Fruit fly (Drosophila melanogaster): ENCODE data around the gene Csp.
A peak's percentile ranks its signal among the peaks of the same experiment; 100 is the strongest.

Gene Csp

DNA sequence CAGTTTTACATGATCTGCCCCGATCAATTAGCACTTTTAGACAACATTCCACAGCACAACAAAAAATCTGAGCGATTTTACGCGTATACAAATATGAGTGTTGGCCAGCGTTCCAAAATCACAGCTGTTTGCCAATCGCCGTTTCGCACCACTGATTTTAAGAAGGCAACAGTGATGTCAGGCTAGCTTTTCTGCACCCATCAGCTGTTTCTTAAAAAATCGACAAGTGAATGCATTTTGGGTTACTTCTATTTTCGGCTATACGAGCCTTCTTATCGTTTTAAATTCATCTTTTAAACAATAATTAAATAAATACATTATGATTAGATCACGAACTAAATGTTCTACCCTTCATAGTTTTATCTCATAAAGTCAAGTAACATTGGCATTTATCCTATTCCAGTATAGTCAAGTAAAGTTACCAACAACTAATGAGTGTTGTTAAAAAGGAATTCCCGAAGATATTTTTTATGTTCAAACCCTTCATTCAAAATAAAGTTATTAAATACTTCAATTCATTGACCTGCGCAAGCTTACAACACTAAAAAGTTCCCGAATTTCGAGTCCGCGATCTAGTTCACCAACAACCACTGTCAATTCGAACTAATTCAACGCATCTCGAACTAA, 4.3 kb upstream of the Csp start, which contains the start of the genes Rich and Ddx1:
TSS of gene Rich (minus strand) at position 125 of the 627 bp plus-strand sequence.
TSS of gene Ddx1 (plus strand) at position 573 of the 627 bp plus-strand sequence.
- no peak for TF ChIP-seq Abd-B (GFP tag; optimal IDR thresholded peaks at IDR 0.05)
- TF ChIP-seq Jra (GFP tag; optimal IDR thresholded peaks at IDR 0.05), result no peak
- TF ChIP-seq br (GFP tag; optimal IDR thresholded peaks at IDR 0.05), result peak; percentile 55
- TF ChIP-seq Hnf4 (GFP tag; optimal IDR thresholded peaks at IDR 0.05), result no peak
- no peak for TF ChIP-seq Dfd (GFP tag; optimal IDR thresholded peaks at IDR 0.05)
- no peak for TF ChIP-seq dl (GFP tag; optimal IDR thresholded peaks at IDR 0.05; ENCODE audit: insufficient read depth in 1 of 2, partially characterized antibody in 2 of 2)
- TF ChIP-seq N (GFP tag; optimal IDR thresholded peaks at IDR 0.05), result no peak
- TF ChIP-seq Myc (optimal IDR thresholded peaks at IDR 0.05), result peak; percentile 93
- no peak for TF ChIP-seq dsf (GFP tag; optimal IDR thresholded peaks at IDR 0.05; ENCODE audit: borderline replicate concordance)
- TF ChIP-seq GATAd (GFP tag; optimal IDR thresholded peaks at IDR 0.05), result no peak
- no peak for TF ChIP-seq brk (GFP tag; optimal IDR thresholded peaks at IDR 0.05)
- no peak for TF ChIP-seq Rel (GFP tag; optimal IDR thresholded peaks at IDR 0.05)
- TF ChIP-seq Rel (tag; optimal IDR thresholded peaks at IDR 0.05), result no peak
- no peak for TF ChIP-seq Dif (GFP tag; optimal IDR thresholded peaks at IDR 0.05; ENCODE audit: partially characterized antibody)
- no peak for TF ChIP-seq tai (GFP tag; optimal IDR thresholded peaks at IDR 0.05)
- no peak for TF ChIP-seq CrebA (GFP tag; optimal IDR thresholded peaks at IDR 0.05; ENCODE audit: borderline replicate concordance)
- peak; percentile 63 for TF ChIP-seq rgr (GFP tag; optimal IDR thresholded peaks at IDR 0.05)
- TF ChIP-seq woc (GFP tag; optimal IDR thresholded peaks at IDR 0.05), result peak; percentile 88
- TF ChIP-seq jim (GFP tag; optimal IDR thresholded peaks at IDR 0.05), result no peak
- peak; percentile 50 for TF ChIP-seq psq (GFP tag; optimal IDR thresholded peaks at IDR 0.05)
- TF ChIP-seq pan (optimal IDR thresholded peaks at IDR 0.05), result no peak
- TF ChIP-seq Sp1 (GFP tag; optimal IDR thresholded peaks at IDR 0.05), result peak; percentile 57
- no peak for TF ChIP-seq CG32264 (GFP tag; optimal IDR thresholded peaks at IDR 0.05)
- no peak for TF ChIP-seq Mio (GFP tag; optimal IDR thresholded peaks at IDR 0.05)
- peak in 1 of 2 experiments; percentile 68 for TF ChIP-seq foxo (GFP tag; optimal IDR thresholded peaks at IDR 0.05)
- TF ChIP-seq Hr83 (GFP tag; optimal IDR thresholded peaks at IDR 0.05; ENCODE audit: poor library complexity, severe bottlenecking), result peak; percentile 40
- peak; percentile 49 for TF ChIP-seq fru (GFP tag; optimal IDR thresholded peaks at IDR 0.05)
- peak; percentile 33 for TF ChIP-seq dmrt93B (GFP tag; optimal IDR thresholded peaks at IDR 0.05)
- peak; percentile 46 for TF ChIP-seq ey (GFP tag; optimal IDR thresholded peaks at IDR 0.05)
- TF ChIP-seq usp (GFP tag; optimal IDR thresholded peaks at IDR 0.05), result no peak
- TF ChIP-seq OdsH (GFP tag; optimal IDR thresholded peaks at IDR 0.05), result peak; percentile 38
- TF ChIP-seq CG9705 (GFP tag; optimal IDR thresholded peaks at IDR 0.05), result peak; percentile 9
- no peak for TF ChIP-seq Hr78 (GFP tag; optimal IDR thresholded peaks at IDR 0.05)
- TF ChIP-seq HLH106 (tag; optimal IDR thresholded peaks at IDR 0.05), result peak; percentile 52
- TF ChIP-seq sv (GFP tag; optimal IDR thresholded peaks at IDR 0.05), result peak; percentile 70
- TF ChIP-seq lola (GFP tag; optimal IDR thresholded peaks at IDR 0.05), result no peak
- TF ChIP-seq h (GFP tag; optimal IDR thresholded peaks at IDR 0.05), result peak; percentile 64
- TF ChIP-seq sage (GFP tag; optimal IDR thresholded peaks at IDR 0.05), result no peak
- no peak for TF ChIP-seq Vsx2 (GFP tag; optimal IDR thresholded peaks at IDR 0.05; ENCODE audit: partially characterized antibody)

DNA sequence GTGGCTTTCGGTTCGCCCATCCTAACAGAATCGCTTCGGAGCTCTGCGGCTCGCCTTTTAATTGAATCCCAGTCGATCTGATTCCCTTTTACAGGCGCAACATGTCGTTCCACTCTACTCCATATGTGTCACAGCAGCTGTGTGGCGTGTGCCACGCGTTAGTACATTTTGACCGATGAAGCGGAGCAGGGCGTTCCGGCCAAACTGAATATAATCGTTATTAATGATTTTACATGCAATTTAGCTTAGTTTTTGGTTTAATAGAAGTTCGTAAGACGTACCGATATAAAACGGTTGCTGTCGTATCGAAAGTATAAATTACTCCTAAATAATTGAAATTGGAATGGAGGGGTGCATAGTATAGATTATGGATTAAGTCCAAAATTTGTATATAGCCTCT, 647 bp upstream of the Csp start, which contains the start of gene CG11523:
TSS of gene CG11523 (minus strand) at position 145 of the 400 bp plus-strand sequence.
- TF ChIP-seq dmrt93B (GFP tag; optimal IDR thresholded peaks at IDR 0.05), result no peak
- TF ChIP-seq jim (GFP tag; optimal IDR thresholded peaks at IDR 0.05), result no peak
- peak in 1 of 2 experiments; percentile 54 for TF ChIP-seq foxo (GFP tag; optimal IDR thresholded peaks at IDR 0.05)
- no peak for TF ChIP-seq GATAd (GFP tag; optimal IDR thresholded peaks at IDR 0.05)
- peak; percentile 48 for TF ChIP-seq HLH106 (tag; optimal IDR thresholded peaks at IDR 0.05)
- TF ChIP-seq usp (GFP tag; optimal IDR thresholded peaks at IDR 0.05), result no peak
- TF ChIP-seq OdsH (GFP tag; optimal IDR thresholded peaks at IDR 0.05), result peak; percentile 5
- peak; percentile 35 for TF ChIP-seq fru (GFP tag; optimal IDR thresholded peaks at IDR 0.05)
- TF ChIP-seq rgr (GFP tag; optimal IDR thresholded peaks at IDR 0.05), result peak; percentile 44
- TF ChIP-seq Jra (GFP tag; optimal IDR thresholded peaks at IDR 0.05), result peak; percentile 12
- no peak for TF ChIP-seq Hnf4 (GFP tag; optimal IDR thresholded peaks at IDR 0.05)
- TF ChIP-seq br (GFP tag; optimal IDR thresholded peaks at IDR 0.05), result peak; percentile 8

Data from whole organism, wandering third instar larva.